Fruit fly (Drosophila melanogaster): ENCODE data around the gene CG32246.

dm6 chr3L:4623870-4624269, 2.9 kb downstream of the CG32246 start:
- peak; percentile 69 for TF ChIP-seq CG15710 (tag; optimal IDR thresholded peaks at IDR 0.05)
- no peak for TF ChIP-seq CG13204 (GFP tag; optimal IDR thresholded peaks at IDR 0.05)
- no peak; the same call in 1 of the 2 replicates for TF ChIP-seq rn (GFP tag; IDR thresholded peaks at IDR 0.05)

Measured in whole organism, pupa.